Worm (Caenorhabditis elegans) whole organism, midembryonic: ENCODE results near the gene Y110A2AL.4.
A peak's percentile ranks its signal among the peaks of the same experiment; 100 is the strongest.

Source experiments
- T22C8.4 ChIP-seq: fragments of 200-800 bp; sonication (Bioruptor generic); IDR thresholded peaks from 2 replicates; pipeline ENCODE4 v1.3.6; 2022; ENCODE audit warnings: missing genetic modification characterization, missing compliant biosample characterization
- cog-1 ChIP-seq: sonication (generic microtip); optimal IDR thresholded peaks from 2 replicates; lab custom pipeline; 2016; ENCODE audit warnings: missing genetic modification characterization, missing compliant biosample characterization
- flt-1 ChIP-seq: fragments of 200-800 bp; sonication (Bioruptor generic); IDR thresholded peaks from 2 replicates; pipeline ENCODE4 v1.3.6; 2022; ENCODE audit warnings: missing genetic modification characterization, missing compliant biosample characterization
- klf-2 ChIP-seq: fragments of 200-800 bp; sonication (Bioruptor generic); conservative IDR thresholded peaks from 2 replicates; pipeline ENCODE4 v1.3.6; 2022; ENCODE audit warnings: missing genetic modification reagents, missing genetic modification characterization, missing compliant biosample characterization
- med-1 ChIP-seq: sonication (generic microtip); optimal IDR thresholded peaks from 2 replicates; lab custom pipeline; 2017; ENCODE audit warnings: missing genetic modification characterization, mild to moderate bottlenecking, missing compliant biosample characterization, antibody characterized with exemption, missing genetic modification reagents; ENCODE audit not compliant: insufficient read depth
- ref-1 ChIP-seq: fragments of 200-800 bp; sonication (Bioruptor generic); conservative IDR thresholded peaks from 2 replicates; pipeline ENCODE4 v1.3.6; 2022; ENCODE audit warnings: missing genetic modification reagents, missing genetic modification characterization, missing compliant biosample characterization
- tab-1 ChIP-seq: fragments of 200-800 bp; sonication (Bioruptor generic); IDR thresholded peaks from 2 replicates; pipeline ENCODE4 v1.3.6; 2022; ENCODE audit warnings: missing genetic modification characterization, missing compliant biosample characterization
- ztf-23 ChIP-seq: fragments of 200-800 bp; sonication (Bioruptor generic); IDR thresholded peaks from 2 replicates; pipeline ENCODE4 v1.3.6; 2022; ENCODE audit warnings: missing genetic modification reagents, missing genetic modification characterization, missing compliant biosample characterization
- ztf-29 ChIP-seq: fragments of 200-800 bp; sonication (Bioruptor generic); IDR thresholded peaks from 2 replicates; pipeline ENCODE4 v1.3.6; 2022; ENCODE audit warnings: missing genetic modification reagents, missing genetic modification characterization, missing compliant biosample characterization

The Y110A2AL.4 gene

DNA sequence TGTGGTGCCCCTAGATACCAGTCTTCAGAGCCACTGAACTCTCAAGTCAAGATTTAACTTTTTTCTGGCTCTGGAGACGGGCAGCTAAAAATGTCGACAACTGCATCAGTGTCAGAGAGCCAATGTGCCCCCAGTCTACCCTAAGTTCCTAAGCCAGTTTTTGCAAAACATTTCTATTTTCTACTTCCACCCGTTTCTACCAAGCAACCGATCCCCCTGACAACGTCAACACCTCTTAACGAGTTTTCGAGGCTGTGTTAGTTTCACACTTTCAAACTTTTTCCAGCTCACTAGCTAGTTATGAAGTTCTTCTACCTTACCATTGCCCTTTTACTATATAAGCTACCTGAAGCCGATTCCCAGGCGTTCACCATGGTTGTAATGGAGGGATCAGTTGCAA is 25.1 kb downstream of the Y110A2AL.4 start, which contains the start of gene Y110A2AL.5:
Gene Y110A2AL.5, plus strand, starts transcription at position 301 of the 400 bp plus-strand sequence.
- TF ChIP-seq ref-1 (GFP tag; lab: Robert Waterston, UW) (no peak), tab-1 (GFP tag; lab: Robert Waterston, UW) (no peak), flt-1 (GFP tag; lab: Robert Waterston, UW) (no peak), ztf-29 (GFP tag; lab: Robert Waterston, UW) (no peak), med-1 (GFP tag; lab: Kevin White, UChicago) (no peak), T22C8.4 (no peak), ztf-23 (no peak), klf-2 (GFP tag; lab: Robert Waterston, UW) (no peak), cog-1 (no peak)

DNA sequence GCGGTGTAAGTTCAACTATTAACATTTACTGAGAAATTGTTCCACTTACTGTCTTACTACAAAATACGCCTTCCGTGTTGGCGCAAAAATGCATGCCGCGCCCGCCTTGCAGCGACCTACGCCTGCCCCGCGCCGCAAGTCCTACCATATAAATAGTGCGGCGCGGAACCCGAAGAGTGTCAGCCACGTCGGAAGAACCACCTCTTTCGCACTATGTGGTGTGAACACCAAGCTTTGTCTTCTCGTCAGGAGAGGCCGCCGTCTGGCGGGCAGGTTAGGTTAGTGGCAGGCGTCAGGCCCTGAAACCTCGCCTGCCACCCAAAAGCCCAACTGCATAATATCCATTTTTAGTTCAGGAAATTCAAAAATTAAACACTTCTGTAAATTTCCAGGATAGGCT is 26.3 kb downstream of the Y110A2AL.4 start:
- TF ChIP-seq flt-1 (GFP tag; lab: Robert Waterston, UW) (no peak), ref-1 (GFP tag; lab: Robert Waterston, UW) (no peak), ztf-23 (no peak), tab-1 (GFP tag; lab: Robert Waterston, UW) (no peak), klf-2 (GFP tag; lab: Robert Waterston, UW) (no peak), T22C8.4 (no peak), med-1 (GFP tag; lab: Kevin White, UChicago) (no peak), ztf-29 (GFP tag; lab: Robert Waterston, UW) (no peak)

DNA sequence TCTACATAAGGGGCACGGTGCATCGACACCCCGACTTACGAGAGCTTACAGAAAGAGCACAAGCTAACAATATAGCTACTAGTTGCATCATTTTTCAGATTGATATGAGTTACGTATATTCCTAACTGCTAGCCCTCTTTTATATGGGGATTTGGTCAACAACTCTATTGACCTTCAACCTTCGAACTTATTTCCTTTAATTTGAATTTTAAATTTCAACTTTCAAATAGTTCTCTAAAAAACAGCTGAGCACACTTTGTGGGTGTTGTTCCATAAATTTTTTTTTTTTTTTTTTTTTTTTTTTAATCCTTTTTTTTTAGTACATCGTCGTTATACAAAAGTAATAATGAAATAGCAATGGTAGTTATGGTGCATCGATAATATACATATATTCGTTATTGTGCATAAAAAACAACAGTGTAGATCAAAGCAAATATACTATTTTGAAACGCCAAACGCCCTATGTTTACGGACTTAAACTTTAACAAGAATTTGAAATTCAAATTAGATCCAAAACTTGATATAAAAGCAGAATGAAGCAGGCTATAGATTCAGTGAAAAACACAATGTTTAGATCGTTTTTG is 27.5 kb downstream of the Y110A2AL.4 start, which contains the start of the genes Y110A2AL.9 and Y110A2AL.3:
Gene Y110A2AL.9, minus strand, starts transcription at position 101 of the 584 bp plus-strand sequence.
Gene Y110A2AL.3, plus strand, starts transcription at position 534 of the 584 bp plus-strand sequence.
- TF ChIP-seq flt-1 (GFP tag; lab: Robert Waterston, UW) (no peak), tab-1 (GFP tag; lab: Robert Waterston, UW) (no peak), ztf-23 (no peak)

DNA sequence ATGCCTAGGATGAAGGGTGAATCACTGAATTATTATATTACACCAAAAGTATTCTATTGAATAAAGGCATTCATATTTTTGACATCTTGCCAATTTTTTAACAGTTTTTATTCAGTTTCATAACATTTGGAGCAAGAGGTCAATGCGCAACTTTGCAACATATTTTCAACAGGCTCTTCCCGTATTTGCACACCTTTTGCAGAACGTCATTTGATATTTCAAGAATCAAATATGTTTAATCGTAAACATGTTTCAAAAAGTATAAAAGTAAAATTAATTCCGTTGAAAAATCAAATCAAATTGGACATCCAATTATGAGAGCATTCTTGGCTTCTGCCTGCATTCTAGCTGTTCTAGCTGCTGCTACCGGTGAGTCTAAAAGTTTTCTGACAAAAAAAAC is 28.6 kb downstream of the Y110A2AL.4 start, which contains the start of gene Y110A2AL.2:
Gene Y110A2AL.2, plus strand, starts transcription at position 301 of the 400 bp plus-strand sequence.
- no peak for TF ChIP-seq ztf-29 (GFP tag; lab: Robert Waterston, UW)
- TF ChIP-seq T22C8.4, result no peak
- no peak for TF ChIP-seq klf-2 (GFP tag; lab: Robert Waterston, UW)
- no peak for TF ChIP-seq flt-1 (GFP tag; lab: Robert Waterston, UW)
- TF ChIP-seq tab-1 (GFP tag; lab: Robert Waterston, UW), result no peak
- TF ChIP-seq ztf-23, result no peak
- no peak for TF ChIP-seq cog-1
- no peak for TF ChIP-seq ref-1 (GFP tag; lab: Robert Waterston, UW)
- TF ChIP-seq med-1 (GFP tag; lab: Kevin White, UChicago), result no peak

DNA sequence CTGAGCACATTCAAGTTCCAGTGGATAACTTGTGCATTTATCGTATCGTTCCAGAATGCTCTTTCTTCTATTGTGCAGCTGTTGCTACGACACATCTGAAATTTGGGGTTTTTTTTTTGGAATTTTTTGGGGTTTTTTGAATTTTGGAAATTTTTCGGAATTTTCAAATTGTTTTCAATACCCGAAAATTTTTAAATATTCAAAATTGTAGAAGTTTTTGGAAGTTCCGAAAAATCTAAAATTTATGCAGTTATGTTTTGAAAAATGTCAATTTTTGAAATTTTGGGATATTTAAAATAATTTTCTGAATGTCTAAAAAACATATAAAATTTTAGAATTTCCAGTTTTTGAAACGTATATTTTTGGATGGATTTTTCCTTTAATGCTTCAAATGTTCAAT is 32.7 kb downstream of the Y110A2AL.4 start, which contains the start of gene Y110A2AL.10:
Gene Y110A2AL.10, minus strand, starts transcription at position 101 of the 400 bp plus-strand sequence.
- TF ChIP-seq ztf-23 (no peak), klf-2 (GFP tag; lab: Robert Waterston, UW) (no peak), flt-1 (GFP tag; lab: Robert Waterston, UW) (no peak), T22C8.4 (no peak), cog-1 (no peak), ztf-29 (GFP tag; lab: Robert Waterston, UW) (no peak), med-1 (GFP tag; lab: Kevin White, UChicago) (no peak), tab-1 (GFP tag; lab: Robert Waterston, UW) (no peak), ref-1 (GFP tag; lab: Robert Waterston, UW) (no peak)

DNA sequence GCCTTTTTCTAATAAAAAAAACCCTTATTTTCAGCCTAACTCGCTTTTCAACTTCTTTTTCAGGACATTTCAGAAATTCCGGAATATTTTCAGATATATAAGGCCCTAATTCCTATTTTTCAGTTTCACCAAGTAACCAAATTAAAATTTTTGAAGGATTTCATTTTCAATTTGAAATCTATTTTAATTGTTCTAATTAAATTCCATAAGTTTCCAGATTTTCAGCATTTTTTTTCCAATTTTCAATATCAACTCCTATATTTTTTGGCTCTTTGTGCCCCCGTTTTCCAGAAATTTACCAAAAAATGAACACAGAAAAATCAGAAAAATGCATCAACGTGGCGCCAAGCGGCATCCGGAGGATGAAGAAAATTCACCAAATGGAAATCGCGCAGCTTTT is 35.7 kb downstream of the Y110A2AL.4 start, which contains the start of gene Y110A2AL.1:
Gene Y110A2AL.1, plus strand, starts transcription at position 301 of the 400 bp plus-strand sequence.
- TF ChIP-seq ztf-29 (GFP tag; lab: Robert Waterston, UW) (no peak), flt-1 (GFP tag; lab: Robert Waterston, UW) (no peak), med-1 (GFP tag; lab: Kevin White, UChicago) (no peak), cog-1 (no peak), tab-1 (GFP tag; lab: Robert Waterston, UW) (no peak), T22C8.4 (no peak), ztf-23 (no peak), ref-1 (GFP tag; lab: Robert Waterston, UW) (no peak), klf-2 (GFP tag; lab: Robert Waterston, UW) (no peak)

DNA sequence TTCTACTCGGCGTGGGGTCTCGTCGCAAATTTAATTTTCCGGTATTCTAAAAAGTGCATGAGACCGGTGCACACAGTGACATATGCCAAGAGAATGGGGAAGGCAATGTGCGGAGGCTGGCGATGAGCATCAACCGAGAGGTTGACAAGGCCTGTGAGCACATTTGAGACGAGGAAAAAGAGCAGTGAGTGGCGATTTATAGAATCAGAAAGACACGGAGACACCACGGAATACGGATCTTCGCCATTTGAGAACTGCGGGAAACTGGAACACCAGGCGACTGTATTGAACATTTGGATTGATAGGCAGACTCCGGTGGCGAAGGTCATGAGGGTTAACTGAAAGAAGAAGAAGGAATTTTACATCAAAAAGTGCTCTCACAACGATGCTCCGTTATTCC is 39.8 kb downstream of the Y110A2AL.4 start:
- TF ChIP-seq T22C8.4 (no peak), klf-2 (GFP tag; lab: Robert Waterston, UW) (no peak), ref-1 (GFP tag; lab: Robert Waterston, UW) (no peak), flt-1 (GFP tag; lab: Robert Waterston, UW) (no peak), ztf-23 (no peak), med-1 (GFP tag; lab: Kevin White, UChicago) (no peak), cog-1 (no peak), tab-1 (GFP tag; lab: Robert Waterston, UW) (no peak), ztf-29 (GFP tag; lab: Robert Waterston, UW) (no peak)

DNA sequence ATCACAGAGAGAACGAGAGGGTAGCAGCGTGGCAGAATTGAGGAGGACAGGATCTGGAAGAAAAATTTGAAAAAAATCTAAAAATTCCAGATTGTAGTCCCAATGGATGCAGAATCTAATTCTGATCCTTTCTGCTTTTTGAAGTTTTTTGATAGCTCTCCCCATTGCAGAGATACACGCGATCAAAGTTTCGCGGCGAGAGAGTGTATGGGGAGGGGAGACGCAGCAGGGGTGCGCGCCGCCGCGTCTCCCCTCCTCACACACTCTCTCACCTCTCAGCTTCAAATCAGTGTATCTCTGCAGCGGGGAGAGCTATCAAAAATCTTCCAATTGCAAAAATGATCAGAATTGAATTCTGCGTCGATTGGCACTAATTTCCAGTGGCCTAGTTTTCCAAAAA is 42.0 kb downstream of the Y110A2AL.4 start:
- no peak for TF ChIP-seq med-1 (GFP tag; lab: Kevin White, UChicago)
- no peak for TF ChIP-seq cog-1
- peak; percentile 57 for TF ChIP-seq flt-1 (GFP tag; lab: Robert Waterston, UW)
- TF ChIP-seq ztf-23, result no peak

DNA sequence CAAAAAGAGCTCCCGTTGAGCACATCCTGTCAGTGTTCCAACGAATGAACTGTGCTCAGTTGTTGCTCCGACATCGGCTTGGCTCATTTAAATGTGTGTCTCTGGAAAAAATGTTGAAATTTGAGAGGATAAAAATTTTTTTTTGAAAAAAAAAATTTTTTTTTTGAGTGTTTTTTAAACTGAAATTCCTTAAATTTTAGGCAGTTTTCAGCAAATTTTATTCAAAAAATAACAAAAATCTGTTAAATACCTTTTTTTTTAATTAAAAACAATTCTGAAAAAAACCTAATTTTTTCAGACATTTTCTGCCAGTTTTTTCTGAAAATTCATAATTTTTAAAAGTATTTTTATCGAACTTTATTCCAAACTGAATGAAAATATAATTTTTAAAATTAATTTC is 45.7 kb downstream of the Y110A2AL.4 start, which contains the start of gene pigw-1:
Gene pigw-1, minus strand, starts transcription at position 101 of the 400 bp plus-strand sequence.
- TF ChIP-seq T22C8.4 (no peak), tab-1 (GFP tag; lab: Robert Waterston, UW) (no peak)
